Worm (Caenorhabditis elegans): ENCODE measurements around the gene lir-2.

DNA sequence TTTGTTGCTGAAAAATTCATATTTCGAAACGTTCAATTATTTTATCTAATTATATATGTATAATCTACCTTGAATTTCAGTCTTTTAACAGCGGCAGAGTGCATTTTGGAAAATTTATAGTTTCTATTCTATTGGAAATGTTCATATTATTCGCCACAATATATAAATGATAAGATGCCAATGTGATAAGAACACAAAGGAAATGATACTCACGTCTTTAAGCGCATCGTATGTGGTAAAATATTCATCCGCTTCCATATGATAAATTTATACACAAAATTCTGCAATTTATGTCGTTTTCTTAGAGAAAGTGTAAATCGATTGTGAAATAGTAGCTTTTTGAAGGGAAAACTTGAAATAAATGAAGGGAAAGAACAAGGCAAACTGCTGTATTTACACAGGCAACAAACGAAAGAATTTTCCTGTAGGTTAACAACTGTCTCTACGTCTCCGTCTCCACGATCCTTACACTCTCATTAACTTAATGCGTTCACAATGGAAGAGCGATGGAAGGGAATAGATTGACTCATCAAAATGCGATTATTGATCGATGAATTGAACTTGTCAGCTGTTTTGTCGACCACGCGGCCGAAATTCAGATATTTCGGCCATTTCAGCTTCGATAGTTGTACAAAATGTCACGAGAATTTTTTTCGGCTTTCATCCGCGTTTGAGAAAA is 4.9 kb upstream of the lir-2 start, which contains the start of gene alfa-1:
- TF ChIP-seq ama-1 (optimal IDR thresholded peaks at IDR 0.05), result no peak
- TF ChIP-seq hmg-4 (GFP tag; optimal IDR thresholded peaks at IDR 0.05), result no peak
- no peak for TF ChIP-seq ceh-13 (GFP tag; optimal IDR thresholded peaks at IDR 0.05)
- TF ChIP-seq tbx-11 (GFP tag; IDR thresholded peaks at IDR 0.05), result no peak
- TF ChIP-seq hnd-1 (tag; optimal IDR thresholded peaks at IDR 0.05), result no peak
- no peak for TF ChIP-seq F13C5.2 (tag; optimal IDR thresholded peaks at IDR 0.05)
- TF ChIP-seq hmbx-1 (tag; optimal IDR thresholded peaks at IDR 0.05), result no peak
- no peak for TF ChIP-seq aly-1 (tag; optimal IDR thresholded peaks at IDR 0.05)
- no peak for TF ChIP-seq ets-7 (tag; optimal IDR thresholded peaks at IDR 0.05)
- no peak for TF ChIP-seq flt-1 (GFP tag; IDR thresholded peaks at IDR 0.05)
- TF ChIP-seq pes-1 (GFP tag; IDR thresholded peaks at IDR 0.05), result no peak
- TF ChIP-seq B0310.2 (tag; optimal IDR thresholded peaks at IDR 0.05), result no peak
